Worm (Caenorhabditis elegans) whole organism, L3 larva: ENCODE measurements around the gene bicd-1.

Experiments
- R02D3.7 ChIP-seq: fragments of 150-350 bp; optimal IDR thresholded peaks from 2 replicates; lab custom pipeline; 2014; ENCODE audit warnings: missing biosample characterization, missing genetic modification characterization
- ceh-9 ChIP-seq: sonication (generic microtip); optimal IDR thresholded peaks from 2 replicates; lab custom pipeline; 2018; ENCODE audit warnings: missing biosample characterization, missing genetic modification characterization
- elt-1 ChIP-seq: fragments of 150-350 bp; optimal IDR thresholded peaks from 2 replicates; lab custom pipeline; 2014; ENCODE audit warnings: missing biosample characterization, missing genetic modification characterization
- elt-3 ChIP-seq, 3 experiments: fragments of 150-350 bp in 1 of 3; sonication (generic microtip) in 2 of 3; optimal IDR thresholded peaks; 2 replicates in 2 of 3; 4 replicates in 1 of 3; lab custom pipeline; 2014 to 2017; ENCODE audit warnings: missing biosample characterization in 3 of 3, missing genetic modification characterization in 3 of 3
- hmg-11 ChIP-seq: sonication (generic microtip); optimal IDR thresholded peaks from 2 replicates; lab custom pipeline; 2016; ENCODE audit warnings: missing genetic modification characterization, missing compliant biosample characterization
- nhr-237 ChIP-seq: fragments of 150-350 bp; optimal IDR thresholded peaks from 2 replicates; lab custom pipeline; 2014; ENCODE audit warnings: missing biosample characterization, missing genetic modification characterization
- nhr-25 ChIP-seq: sonication (generic microtip); optimal IDR thresholded peaks from 2 replicates; lab custom pipeline; 2017; ENCODE audit warnings: missing biosample characterization, missing genetic modification characterization
- nhr-28 ChIP-seq: fragments of 150-350 bp; optimal IDR thresholded peaks from 2 replicates; lab custom pipeline; 2014; ENCODE audit warnings: missing biosample characterization, missing genetic modification characterization

- TF ChIP-seq nhr-237 (tag; lab: Kevin White, UChicago) (no peak), ceh-9 (tag; lab: Kevin White, UChicago) (no peak), elt-3 (tag; optimal IDR thresholded peaks at IDR 0.05; lab: Kevin White, UChicago) (no peak), elt-1 (tag; lab: Kevin White, UChicago) (no peak), hmg-11 (tag; lab: Kevin White, UChicago) (no peak), R02D3.7 (tag; lab: Kevin White, UChicago) (no peak), nhr-25 (tag; lab: Kevin White, UChicago) (no peak), nhr-28 (tag; lab: Kevin White, UChicago) (no peak)
Measured at ce11 chrIV:6529832-6530231, 42.3 kb downstream of the bicd-1 start.
